Worm (Caenorhabditis elegans): ENCODE data around the gene srg-59.
A peak's percentile ranks its signal among the peaks of the same experiment; 100 is the strongest.

The srg-59 gene

ce11 chrV:2698826-2699225 lies 26.3 kb downstream of the srg-59 start, which contains the start of gene nuo-5:
nuo-5 (plus strand) TSS chrV:2698972.
- no peak for TF ChIP-seq nfya-2 (GFP tag; IDR thresholded peaks at IDR 0.05)
- no peak for TF ChIP-seq ama-1 (optimal IDR thresholded peaks at IDR 0.05)
- TF ChIP-seq ama-1 (GFP tag; optimal IDR thresholded peaks at IDR 0.05): no peak
- no peak for TF ChIP-seq hlh-26 (GFP tag; conservative IDR thresholded peaks at IDR 0.05)
- TF ChIP-seq unc-130 (GFP tag; optimal IDR thresholded peaks at IDR 0.05): no peak
- TF ChIP-seq mcd-1 (GFP tag; IDR thresholded peaks at IDR 0.05): peak; percentile 51
- TF ChIP-seq nhr-120 (GFP tag; IDR thresholded peaks at IDR 0.05): 0 out of 2 replicates have a peak, but pooled peaks have one; percentile 37
- TF ChIP-seq Y53G8AR.9 (GFP tag; conservative IDR thresholded peaks at IDR 0.05): 0 out of 2 replicates have a peak, but pooled peaks have one; percentile 33
- no peak for TF ChIP-seq gei-17 (GFP tag; optimal IDR thresholded peaks at IDR 0.05)
- TF ChIP-seq F33H1.4 (GFP tag; IDR thresholded peaks at IDR 0.05): no peak
- peak; percentile 32; the same call in 1 of the 2 replicates for TF ChIP-seq madf-6 (GFP tag; IDR thresholded peaks at IDR 0.05)
- peak; percentile 31 for TF ChIP-seq athp-1 (tag; optimal IDR thresholded peaks at IDR 0.05)
- peak; percentile 7 for TF ChIP-seq lin-54 (GFP tag; optimal IDR thresholded peaks at IDR 0.05)
- no peak for TF ChIP-seq attf-6 (GFP tag; IDR thresholded peaks at IDR 0.05)
- peak; percentile 50 for TF ChIP-seq F52B5.7 (tag; optimal IDR thresholded peaks at IDR 0.05)
- TF ChIP-seq B0336.3 (GFP tag; IDR thresholded peaks at IDR 0.05): 0 out of 2 replicates have a peak, but pooled peaks have one; percentile 46

DNA sequence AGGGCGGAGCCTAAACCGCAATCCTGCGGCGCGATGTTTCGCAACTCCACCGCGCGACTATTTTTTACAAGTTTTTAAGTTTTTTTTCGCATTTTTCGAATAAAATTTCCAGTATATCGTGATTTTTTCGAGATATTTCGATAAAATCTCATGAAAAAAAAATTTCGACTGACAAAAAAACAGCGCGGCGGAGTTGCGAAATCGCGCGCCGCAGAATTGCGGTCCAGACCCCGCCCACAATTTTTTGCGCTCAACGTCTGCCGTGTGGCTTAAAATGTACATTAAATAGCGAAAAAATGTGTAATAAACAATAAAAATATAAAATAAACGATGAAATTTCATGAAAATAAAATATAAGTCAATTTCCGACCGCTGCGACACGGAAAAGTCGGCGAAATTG lies 27.4 kb downstream of the srg-59 start:
- TF ChIP-seq madf-6 (GFP tag; IDR thresholded peaks at IDR 0.05): 0 out of 2 replicates have a peak, but pooled peaks have one; percentile 16
- TF ChIP-seq cebp-1 (GFP tag; IDR thresholded peaks at IDR 0.05): peak; percentile 63; the same call in 1 of the 2 replicates
- TF ChIP-seq cebp-1 (tag; optimal IDR thresholded peaks at IDR 0.05): peak; percentile 94
- TF ChIP-seq C17E4.6 (GFP tag; IDR thresholded peaks at IDR 0.05): no peak
- 0 out of 2 replicates have a peak, but pooled peaks have one; percentile 15 for TF ChIP-seq egrh-3 (GFP tag; IDR thresholded peaks at IDR 0.05)
- TF ChIP-seq ekl-4 (GFP tag; IDR thresholded peaks at IDR 0.05): no peak
- peak; percentile 46; the same call in 1 of the 2 replicates for TF ChIP-seq mcd-1 (GFP tag; IDR thresholded peaks at IDR 0.05)
- peak; percentile 1 for TF ChIP-seq lsl-1 (GFP tag; optimal IDR thresholded peaks at IDR 0.05)
- no peak for TF ChIP-seq nfya-1 (tag; optimal IDR thresholded peaks at IDR 0.05; ENCODE audit: borderline replicate concordance, insufficient read depth)
- peak; percentile 31 for TF ChIP-seq F23B12.7 (tag; optimal IDR thresholded peaks at IDR 0.05; ENCODE audit: insufficient read depth)
- TF ChIP-seq madf-10 (tag; optimal IDR thresholded peaks at IDR 0.05): peak; percentile 3
- peak; percentile 14 for TF ChIP-seq snpc-4 (GFP tag; optimal IDR thresholded peaks at IDR 0.05)
- TF ChIP-seq snpc-4 (tag; optimal IDR thresholded peaks at IDR 0.05): no peak

DNA sequence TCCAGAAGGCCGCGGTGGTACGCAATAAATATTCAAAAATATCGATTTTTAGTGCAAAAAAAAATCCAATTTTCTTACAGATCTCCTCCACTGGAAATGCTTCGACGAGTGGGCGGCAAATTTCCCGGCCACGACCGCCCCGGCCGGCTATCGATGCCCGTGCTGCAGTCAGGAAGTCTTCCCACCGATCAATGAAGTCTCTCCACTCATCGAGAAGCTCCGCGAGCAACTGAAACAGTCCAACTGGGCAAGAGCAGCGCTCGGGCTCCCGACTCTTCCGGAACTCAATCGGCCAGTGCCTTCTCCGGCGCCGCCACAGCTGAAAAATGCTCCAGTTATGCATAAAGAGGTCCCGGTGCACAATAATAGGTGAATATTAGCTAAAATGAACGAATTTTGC lies 29.2 kb downstream of the srg-59 start, which contains the start of gene Y45G12B.3:
Gene Y45G12B.3, minus strand, starts transcription at position 320 of the 400 bp plus-strand sequence.
- TF ChIP-seq zfh-2 (GFP tag; conservative IDR thresholded peaks at IDR 0.05) (peak; percentile 79), ZK185.1 (tag; optimal IDR thresholded peaks at IDR 0.05; ENCODE audit: poor library complexity, severe bottlenecking) (no peak), attf-6 (GFP tag; IDR thresholded peaks at IDR 0.05) (no peak), madf-10 (tag; optimal IDR thresholded peaks at IDR 0.05) (no peak), mel-28 (tag; optimal IDR thresholded peaks at IDR 0.05; ENCODE audit: borderline replicate concordance) (no peak), attf-5 (GFP tag; optimal IDR thresholded peaks at IDR 0.05) (no peak), hlh-26 (GFP tag; conservative IDR thresholded peaks at IDR 0.05) (no peak), sdz-38 (tag; optimal IDR thresholded peaks at IDR 0.05) (no peak), egrh-3 (GFP tag; IDR thresholded peaks at IDR 0.05) (peak; percentile 41; the same call in 1 of the 2 replicates), ztf-3 (GFP tag; optimal IDR thresholded peaks at IDR 0.05) (no peak), lir-1 (GFP tag; conservative IDR thresholded peaks at IDR 0.05) (no peak), C06A6.2 (GFP tag; conservative IDR thresholded peaks at IDR 0.05) (no peak), Y53F4B.3 (GFP tag; IDR thresholded peaks at IDR 0.05) (no peak), F57A8.1 (GFP tag; optimal IDR thresholded peaks at IDR 0.05) (no peak), mxl-1 (tag; optimal IDR thresholded peaks at IDR 0.05) (no peak)
